Worm (Caenorhabditis elegans) whole organism, late embryonic: ENCODE data around the gene sym-4.

Source experiments
- C08G9.2 ChIP-seq: sonication (generic microtip); optimal IDR thresholded peaks from 2 replicates; lab custom pipeline; 2016; ENCODE audit warnings: mild to moderate bottlenecking, missing genetic modification characterization, moderate library complexity, missing compliant biosample characterization
- K02D7.2 ChIP-seq: sonication (generic microtip); optimal IDR thresholded peaks from 2 replicates; lab custom pipeline; 2017; ENCODE audit warnings: mild to moderate bottlenecking, missing genetic modification characterization, missing compliant biosample characterization
- T23F11.4 ChIP-seq: fragments of 200-800 bp; sonication (Bioruptor generic); optimal IDR thresholded peaks from 2 replicates; lab custom pipeline; 2018; ENCODE audit warnings: mild to moderate bottlenecking, missing genetic modification characterization, missing compliant biosample characterization
- Y22D7AL.16 ChIP-seq: sonication (generic microtip); optimal IDR thresholded peaks from 2 replicates; lab custom pipeline; 2016; ENCODE audit warnings: missing genetic modification characterization, missing compliant biosample characterization
- ahr-1 ChIP-seq: sonication (generic microtip); optimal IDR thresholded peaks from 2 replicates; lab custom pipeline; 2016; ENCODE audit warnings: missing genetic modification characterization, missing compliant biosample characterization
- ceh-14 ChIP-seq: sonication (generic microtip); optimal IDR thresholded peaks from 2 replicates; lab custom pipeline; 2016; ENCODE audit warnings: missing genotype, missing genetic modification characterization, missing compliant biosample characterization
- ceh-19 ChIP-seq: fragments of 200-800 bp; sonication (Bioruptor generic); optimal IDR thresholded peaks from 2 replicates; lab custom pipeline; 2018; ENCODE audit warnings: mild to moderate bottlenecking, missing genetic modification characterization, missing compliant biosample characterization
- ceh-2 ChIP-seq: sonication (generic microtip); optimal IDR thresholded peaks from 2 replicates; lab custom pipeline; 2016; ENCODE audit warnings: missing genotype, missing genetic modification characterization, missing compliant biosample characterization
- ceh-22 ChIP-seq: sonication (generic microtip); optimal IDR thresholded peaks from 2 replicates; lab custom pipeline; 2017; ENCODE audit warnings: missing biosample characterization, missing genetic modification characterization
- ceh-24 ChIP-seq: sonication (generic microtip); optimal IDR thresholded peaks from 2 replicates; lab custom pipeline; 2016; ENCODE audit warnings: mild to moderate bottlenecking, missing genetic modification characterization, missing compliant biosample characterization
- ceh-31 ChIP-seq: sonication (generic microtip); optimal IDR thresholded peaks from 2 replicates; lab custom pipeline; 2016; ENCODE audit warnings: missing genetic modification characterization, missing compliant biosample characterization
- ceh-45 ChIP-seq: fragments of 200-800 bp; sonication (Bioruptor generic); IDR thresholded peaks from 2 replicates; pipeline ENCODE4 v1.3.6; 2022; ENCODE audit warnings: missing genetic modification reagents, missing genetic modification characterization, missing compliant biosample characterization
- ceh-48 ChIP-seq: sonication (generic microtip); optimal IDR thresholded peaks from 2 replicates; lab custom pipeline; 2016; ENCODE audit warnings: missing genetic modification characterization, inconsistent platforms, missing compliant biosample characterization
- ceh-6 ChIP-seq: fragments of 200-800 bp; sonication (Bioruptor generic); optimal IDR thresholded peaks from 2 replicates; lab custom pipeline; 2018; ENCODE audit warnings: mild to moderate bottlenecking, missing genetic modification characterization, missing compliant biosample characterization
- ceh-9 ChIP-seq: sonication (generic microtip); optimal IDR thresholded peaks from 2 replicates; lab custom pipeline; 2016; ENCODE audit warnings: mild to moderate bottlenecking, missing genetic modification characterization, inconsistent platforms, missing compliant biosample characterization
- che-1 ChIP-seq: sonication (generic microtip); optimal IDR thresholded peaks from 2 replicates; lab custom pipeline; 2016; ENCODE audit warnings: mild to moderate bottlenecking, missing genetic modification characterization, missing compliant biosample characterization
- dve-1 ChIP-seq: sonication (generic microtip); optimal IDR thresholded peaks from 2 replicates; lab custom pipeline; 2017; ENCODE audit warnings: antibody characterized with exemption, mild to moderate bottlenecking, missing genetic modification characterization, missing compliant biosample characterization
- elt-2 ChIP-seq: sonication (generic microtip); optimal IDR thresholded peaks from 2 replicates; lab custom pipeline; 2016; ENCODE audit warnings: missing genetic modification reagents, missing genetic modification characterization, missing compliant biosample characterization
- elt-4 ChIP-seq: sonication (generic microtip); optimal IDR thresholded peaks from 2 replicates; lab custom pipeline; 2016; ENCODE audit warnings: missing genetic modification characterization, missing compliant biosample characterization
- ets-4 ChIP-seq: sonication (generic microtip); optimal IDR thresholded peaks from 2 replicates; lab custom pipeline; 2016; ENCODE audit warnings: missing genetic modification characterization, missing compliant biosample characterization
- fax-1 ChIP-seq: sonication (generic microtip); optimal IDR thresholded peaks from 2 replicates; lab custom pipeline; 2016; ENCODE audit warnings: missing genotype, missing genetic modification characterization, missing compliant biosample characterization
- gmeb-2 ChIP-seq: sonication (generic microtip); optimal IDR thresholded peaks from 2 replicates; lab custom pipeline; 2016; ENCODE audit warnings: missing genetic modification characterization, inconsistent platforms, missing compliant biosample characterization
- hlh-15 ChIP-seq: sonication (generic microtip); optimal IDR thresholded peaks from 2 replicates; lab custom pipeline; 2016; ENCODE audit warnings: missing genetic modification characterization, missing compliant biosample characterization
- hlh-6 ChIP-seq: sonication (generic microtip); optimal IDR thresholded peaks from 2 replicates; lab custom pipeline; 2016; ENCODE audit warnings: missing genotype, missing genetic modification characterization, missing compliant biosample characterization
- hlh-8 ChIP-seq: sonication (generic microtip); optimal IDR thresholded peaks from 2 replicates; lab custom pipeline; 2016; ENCODE audit warnings: missing genotype, missing genetic modification characterization, missing compliant biosample characterization
- lin-11 ChIP-seq: fragments of 200-800 bp; sonication (Bioruptor generic); optimal IDR thresholded peaks from 2 replicates; lab custom pipeline; 2018; ENCODE audit warnings: mild to moderate bottlenecking, missing genetic modification characterization, missing compliant biosample characterization
- nhr-232 ChIP-seq: sonication (generic microtip); optimal IDR thresholded peaks from 2 replicates; lab custom pipeline; 2016; ENCODE audit warnings: missing genetic modification characterization, missing compliant biosample characterization
- npax-4 ChIP-seq: sonication (generic microtip); optimal IDR thresholded peaks from 2 replicates; lab custom pipeline; 2016; ENCODE audit warnings: missing genetic modification characterization, missing compliant biosample characterization
- pag-3 ChIP-seq: sonication (generic microtip); optimal IDR thresholded peaks from 2 replicates; lab custom pipeline; 2016; ENCODE audit warnings: missing compliant biosample characterization, missing genetic modification characterization, borderline replicate concordance
- pat-9 ChIP-seq: fragments of 200-800 bp; sonication (Bioruptor generic); optimal IDR thresholded peaks from 2 replicates; lab custom pipeline; 2018; ENCODE audit warnings: mild to moderate bottlenecking, missing genetic modification characterization, moderate library complexity, missing compliant biosample characterization
- pha-4 ChIP-seq: fragments of 150-350 bp; optimal IDR thresholded peaks from 2 replicates; lab custom pipeline; 2018; ENCODE audit warnings: missing biosample characterization, missing genetic modification reagents, missing genetic modification characterization
- rnt-1 ChIP-seq: sonication (generic microtip); optimal IDR thresholded peaks from 2 replicates; lab custom pipeline; 2016; ENCODE audit warnings: missing genetic modification characterization, missing compliant biosample characterization
- sdc-2 ChIP-seq: sonication (generic microtip); optimal IDR thresholded peaks from 2 replicates; lab custom pipeline; 2016; ENCODE audit warnings: missing genotype, missing genetic modification characterization, missing compliant biosample characterization
- sox-4 ChIP-seq: sonication (generic microtip); optimal IDR thresholded peaks from 2 replicates; lab custom pipeline; 2017; ENCODE audit warnings: mild to moderate bottlenecking, missing genetic modification characterization, inconsistent platforms, missing compliant biosample characterization
- syd-9 ChIP-seq: sonication (generic microtip); optimal IDR thresholded peaks from 2 replicates; lab custom pipeline; 2016; ENCODE audit warnings: mild to moderate bottlenecking, missing genetic modification characterization, moderate library complexity, missing compliant biosample characterization
- tbx-2 ChIP-seq: sonication (generic microtip); optimal IDR thresholded peaks from 2 replicates; lab custom pipeline; 2016; ENCODE audit warnings: missing genetic modification characterization, missing compliant biosample characterization
- unc-3 ChIP-seq, 2 experiments: fragments of 200-800 bp in 1 of 2; sonication (Bioruptor generic) in 1 of 2; sonication (generic microtip) in 1 of 2; conservative IDR thresholded peaks in 1 of 2; optimal IDR thresholded peaks in 1 of 2; 2 replicates each; pipeline versions ENCODE4 v1.3.6 to Lab custom; 2016 to 2022; ENCODE audit warnings: missing compliant biosample characterization in 2 of 2, missing genetic modification characterization in 2 of 2, missing genetic modification reagents in 1 of 2
- unc-42 ChIP-seq: sonication (generic microtip); optimal IDR thresholded peaks from 2 replicates; lab custom pipeline; 2016; ENCODE audit warnings: missing genotype, missing genetic modification characterization, missing compliant biosample characterization
- unc-55 ChIP-seq: sonication (generic microtip); optimal IDR thresholded peaks from 2 replicates; lab custom pipeline; 2017; ENCODE audit warnings: missing biosample characterization, missing genetic modification reagents, missing genetic modification characterization
- unc-86 ChIP-seq: sonication (generic microtip); optimal IDR thresholded peaks from 2 replicates; lab custom pipeline; 2016; ENCODE audit warnings: missing genetic modification characterization, missing compliant biosample characterization

The sym-4 gene

ce11 chrX:14134883-14135282 is 34.5 kb downstream of the sym-4 start:
- TF ChIP-seq rnt-1 (tag; lab: Kevin White, UChicago) (no peak), Y22D7AL.16 (tag; lab: Kevin White, UChicago) (no peak), sox-4 (tag; lab: Kevin White, UChicago) (no peak), npax-4 (tag; lab: Kevin White, UChicago) (no peak), elt-4 (tag; lab: Kevin White, UChicago) (no peak), ceh-24 (no peak), gmeb-2 (tag; lab: Kevin White, UChicago) (no peak), ceh-48 (tag; lab: Kevin White, UChicago) (no peak), T23F11.4 (GFP tag; lab: Kevin White, UChicago) (no peak), C08G9.2 (tag; lab: Kevin White, UChicago) (no peak), ceh-31 (tag; lab: Kevin White, UChicago) (no peak), ceh-2 (tag; lab: Kevin White, UChicago) (no peak), hlh-6 (no peak), lin-11 (no peak), fax-1 (tag; lab: Kevin White, UChicago) (no peak)

- no peak for TF ChIP-seq pha-4 (tag; lab: Kevin White, UChicago)
- no peak for TF ChIP-seq T23F11.4 (GFP tag; lab: Kevin White, UChicago)
- no peak for TF ChIP-seq tbx-2 (tag; lab: Kevin White, UChicago)
- no peak for TF ChIP-seq ahr-1 (tag; lab: Kevin White, UChicago)
- no peak for TF ChIP-seq ceh-19 (GFP tag; lab: Kevin White, UChicago)
- no peak for TF ChIP-seq npax-4 (tag; lab: Kevin White, UChicago)
- TF ChIP-seq ceh-2 (tag; lab: Kevin White, UChicago) = no peak
- TF ChIP-seq ceh-45 (GFP tag; lab: Robert Waterston, UW) = no peak
- no peak for TF ChIP-seq pag-3 (tag; lab: Kevin White, UChicago)
- no peak for TF ChIP-seq ceh-6 (GFP tag; lab: Kevin White, UChicago)
- no peak for TF ChIP-seq hlh-15 (tag; lab: Kevin White, UChicago)
- TF ChIP-seq che-1 = no peak
- TF ChIP-seq unc-3 (GFP tag; conservative IDR thresholded peaks at IDR 0.05; lab: Robert Waterston, UW) = no peak
- TF ChIP-seq unc-3 (tag; optimal IDR thresholded peaks at IDR 0.05; lab: Kevin White, UChicago) = no peak
- TF ChIP-seq elt-4 (tag; lab: Kevin White, UChicago) = no peak
Measured at ce11 chrX:14134244-14134643, 35.2 kb downstream of the sym-4 start, which contains the start of gene F28H6.8. Gene F28H6.8, minus strand, starts transcription at chrX:14134344.

ce11 chrX:14132677-14133076 is 36.7 kb downstream of the sym-4 start:
- no peak for TF ChIP-seq hlh-15 (tag; lab: Kevin White, UChicago)
- TF ChIP-seq nhr-232 (tag; lab: Kevin White, UChicago) = no peak

- TF ChIP-seq hlh-8 = no peak
- no peak for TF ChIP-seq K02D7.2 (tag; lab: Kevin White, UChicago)
- TF ChIP-seq ceh-22 (tag; lab: Kevin White, UChicago) = no peak
- TF ChIP-seq nhr-232 (tag; lab: Kevin White, UChicago) = no peak
- TF ChIP-seq ceh-9 (tag; lab: Kevin White, UChicago) = no peak
- no peak for TF ChIP-seq tbx-2 (tag; lab: Kevin White, UChicago)
- TF ChIP-seq unc-55 (GFP tag; lab: Kevin White, UChicago) = no peak
- no peak for TF ChIP-seq elt-2 (tag; lab: Kevin White, UChicago)
- no peak for TF ChIP-seq pat-9
- TF ChIP-seq syd-9 = no peak
- no peak for TF ChIP-seq ceh-14 (tag; lab: Kevin White, UChicago)
- TF ChIP-seq unc-42 (tag; lab: Kevin White, UChicago) = no peak
- no peak for TF ChIP-seq sdc-2 (tag; lab: Kevin White, UChicago)
- TF ChIP-seq ceh-24 = no peak
- no peak for TF ChIP-seq unc-86 (tag; lab: Kevin White, UChicago)
- TF ChIP-seq ceh-6 (GFP tag; lab: Kevin White, UChicago) = no peak
- no peak for TF ChIP-seq ets-4 (tag; lab: Kevin White, UChicago)
- TF ChIP-seq ceh-19 (GFP tag; lab: Kevin White, UChicago) = no peak
- TF ChIP-seq dve-1 (tag; lab: Kevin White, UChicago) = no peak
Measured at ce11 chrX:14131476-14131875, 37.9 kb downstream of the sym-4 start.
